Worm (Caenorhabditis elegans) whole organism, dauer: Measurements from ENCODE around the gene str-148.

Experiments
- unc-62 ChIP-seq: sonication (generic microtip); optimal IDR thresholded peaks from 2 replicates; lab custom pipeline; 2017; ENCODE audit warnings: missing biosample characterization, missing genetic modification reagents, missing genetic modification characterization

Gene str-148

ce11 chrII:1063926-1064325 lies 18.1 kb downstream of the str-148 start:
- TF ChIP-seq unc-62 = no peak

DNA sequence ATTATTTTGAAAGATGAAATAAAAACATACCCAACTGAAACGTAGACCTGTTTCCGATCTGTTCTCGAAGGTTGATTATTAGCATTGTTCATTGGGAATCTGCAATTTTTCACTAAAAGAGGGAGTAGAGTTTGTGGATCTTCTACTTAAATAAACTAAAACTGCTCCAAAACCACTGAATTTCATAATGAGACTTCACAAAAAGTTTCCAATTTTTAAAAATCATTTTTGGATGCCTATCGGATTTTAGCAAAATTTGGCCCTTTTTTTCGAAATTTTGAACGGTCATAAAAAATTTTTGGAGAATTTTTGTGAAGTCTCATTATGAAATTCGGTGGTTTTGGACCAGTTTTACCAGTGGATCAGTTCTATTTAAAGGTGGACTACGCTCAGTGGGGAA lies 21.1 kb downstream of the str-148 start, which contains the start of gene K02E7.10:
Gene K02E7.10 (minus strand): TSS at position 101 of the 400 bp plus-strand sequence.
- TF ChIP-seq unc-62 = no peak

ce11 chrII:1070875-1071274 lies 25.1 kb downstream of the str-148 start, which contains the start of gene K02E7.12:
TSS of gene K02E7.12 (plus strand) at chrII:1071175.
- no peak for TF ChIP-seq unc-62

- TF ChIP-seq unc-62 = no peak
Observed at ce11 chrII:1071432-1071831, 25.6 kb downstream of the str-148 start.

ce11 chrII:1072106-1072505 lies 26.3 kb downstream of the str-148 start, which contains the start of gene K02E7.4:
TSS of gene K02E7.4 (plus strand) at chrII:1072406.
- no peak for TF ChIP-seq unc-62

DNA sequence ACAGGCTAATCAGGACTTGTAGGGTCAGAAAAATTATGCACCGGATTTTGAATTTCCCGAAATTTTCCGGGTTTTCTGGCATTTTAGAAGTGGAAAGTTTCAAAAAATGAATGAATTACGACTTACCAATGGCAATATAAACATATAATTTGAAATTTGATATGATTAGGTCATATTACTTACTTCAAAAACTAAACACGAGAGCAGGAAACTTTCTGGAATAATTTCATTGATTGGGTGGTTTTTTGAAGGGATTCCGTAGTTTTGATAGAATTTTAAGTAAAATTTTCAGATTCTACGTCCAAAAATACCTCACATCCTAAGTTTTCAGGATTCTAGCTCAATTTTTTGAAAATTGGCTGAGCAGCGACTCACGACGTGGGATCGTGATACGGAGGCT lies 29.6 kb downstream of the str-148 start, which contains the start of gene K02E7.11:
Gene K02E7.11 (minus strand): TSS at position 101 of the 400 bp plus-strand sequence.
- TF ChIP-seq unc-62 = no peak

DNA sequence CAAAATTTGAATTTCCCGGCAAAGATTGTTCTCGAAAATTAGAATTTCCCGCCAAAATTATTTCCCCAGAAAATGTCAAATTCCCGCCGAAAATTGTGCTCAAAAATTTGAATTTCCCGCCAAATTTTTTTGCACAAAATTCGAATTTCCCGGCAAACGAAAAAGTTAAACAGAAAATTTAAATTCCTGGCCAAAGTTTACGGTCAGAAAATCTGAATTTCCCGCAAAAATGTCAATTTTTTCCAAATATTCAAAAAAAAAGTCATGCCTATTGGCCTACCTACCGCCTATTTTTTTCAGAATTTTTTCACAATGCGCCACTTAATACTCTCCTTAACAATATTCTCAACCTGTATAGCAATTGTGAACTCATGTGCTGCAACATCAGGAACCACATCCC lies 37.1 kb downstream of the str-148 start, which contains the start of gene K02E7.1:
Gene K02E7.1 (plus strand): TSS at position 301 of the 400 bp plus-strand sequence.
- no peak for TF ChIP-seq unc-62

DNA sequence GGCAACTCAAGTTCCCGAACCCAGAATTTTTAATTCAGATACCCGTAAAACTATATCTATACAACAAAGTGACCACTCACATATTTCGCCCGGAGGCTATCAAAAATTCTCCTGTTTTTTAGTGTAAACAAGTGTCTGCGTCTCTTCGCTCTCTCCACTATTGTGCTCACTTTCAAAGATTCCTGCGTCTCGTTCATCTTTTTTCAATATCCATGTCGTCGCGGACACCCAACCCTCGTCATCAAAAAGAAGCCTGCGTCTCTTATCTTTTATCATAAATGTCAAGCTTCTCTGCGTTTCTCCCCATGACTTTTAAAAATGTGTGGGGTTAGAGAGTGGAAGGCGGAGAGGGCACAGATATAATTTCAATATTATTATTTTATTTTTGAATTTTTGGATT lies 39.1 kb downstream of the str-148 start:
- TF ChIP-seq unc-62 = no peak

- TF ChIP-seq unc-62 = no peak
Observed at ce11 chrII:1085546-1085945, 39.8 kb downstream of the str-148 start.

DNA sequence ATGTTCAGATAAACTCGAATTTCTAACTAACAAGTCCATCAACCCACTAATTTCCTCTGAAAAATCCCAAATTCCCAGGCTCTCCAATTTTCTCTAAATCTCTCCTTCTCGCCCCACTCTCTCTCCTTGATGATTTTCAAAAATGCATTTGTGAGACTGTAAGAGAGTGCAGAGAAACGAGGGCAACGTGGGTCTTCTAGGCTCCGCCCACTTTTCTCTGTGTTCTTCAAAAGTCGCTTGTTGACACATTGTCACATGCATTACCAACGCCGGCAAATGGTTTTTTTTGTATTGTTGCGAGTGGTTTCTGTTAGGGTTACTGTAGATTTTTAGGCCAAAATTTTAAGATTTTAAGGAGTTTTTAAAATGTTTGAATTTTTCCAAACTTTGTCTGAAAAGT lies 40.7 kb downstream of the str-148 start:
- TF ChIP-seq unc-62 = no peak

DNA sequence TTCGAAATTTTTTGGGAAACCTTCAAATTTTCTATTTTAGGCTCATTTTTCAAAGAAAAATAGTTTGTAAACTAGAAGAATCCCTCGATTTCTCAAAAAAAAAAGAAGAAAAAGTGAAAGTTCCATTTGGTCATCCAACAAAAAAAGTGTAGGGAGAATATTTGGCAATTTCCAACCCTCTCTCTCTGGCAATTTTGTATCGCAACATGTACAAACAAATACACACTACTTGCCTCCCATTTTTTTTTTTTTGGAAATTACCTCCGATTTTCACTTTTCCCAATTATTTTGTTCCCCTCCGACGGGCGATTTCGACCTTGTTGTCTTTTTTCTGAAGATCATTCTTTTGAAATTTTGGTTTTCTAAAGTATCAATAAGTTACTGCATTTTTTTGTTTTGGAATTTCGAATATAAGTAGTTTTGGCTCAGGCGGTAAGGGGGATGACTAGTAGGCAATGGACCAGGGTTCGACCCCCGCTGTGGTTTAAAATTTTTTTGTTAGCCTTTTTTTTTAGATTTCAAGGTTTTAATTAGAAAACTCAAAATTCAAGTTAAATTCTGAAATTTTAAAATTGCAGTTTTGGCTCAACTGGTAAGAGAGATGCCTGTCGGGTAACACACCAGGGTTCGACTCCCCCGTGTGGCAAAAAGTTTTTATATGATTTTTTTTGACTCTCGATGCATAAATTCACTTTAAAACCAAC lies 42.9 kb downstream of the str-148 start:
- TF ChIP-seq unc-62 = no peak

- TF ChIP-seq unc-62 = no peak
Observed at ce11 chrII:1090743-1091142, 45.0 kb downstream of the str-148 start.

ce11 chrII:1091706-1092105 lies 45.9 kb downstream of the str-148 start, which contains the start of gene snf-3:
TSS of gene snf-3 (plus strand) at chrII:1092006.
- no peak for TF ChIP-seq unc-62
